Worm (Caenorhabditis elegans): Measurements from ENCODE around the gene fbxa-62.
A peak's percentile ranks its signal among the peaks of the same experiment; 100 is the strongest.

fbxa-62 gene

DNA sequence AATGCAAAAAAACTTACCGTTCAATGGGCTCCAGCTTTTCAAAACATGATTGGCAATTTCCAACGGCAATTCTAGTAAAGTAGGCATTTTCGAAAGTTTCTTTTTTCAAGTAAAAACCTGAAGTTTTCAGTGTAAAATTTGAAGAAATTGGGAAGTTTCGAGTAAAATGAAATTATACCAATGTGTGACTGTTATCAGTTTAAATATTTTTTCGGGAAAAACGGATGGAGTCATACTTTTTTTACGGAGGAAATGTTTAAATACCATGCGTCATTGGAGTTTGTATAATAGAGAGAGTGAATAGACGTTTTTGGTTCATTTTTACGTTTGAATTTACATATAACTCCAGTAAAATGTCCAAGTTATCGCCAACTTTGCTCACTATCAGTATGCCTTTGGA is 8.1 kb upstream of the fbxa-62 start, which contains the start of gene fbxa-12:
Gene fbxa-12, plus strand, starts transcription at position 301 of the 400 bp plus-strand sequence.
- no peak for TF ChIP-seq fkh-10 (GFP tag; optimal IDR thresholded peaks at IDR 0.05)
- TF ChIP-seq pha-4 (tag; optimal IDR thresholded peaks at IDR 0.05) = no peak
- TF ChIP-seq daf-12 (tag; optimal IDR thresholded peaks at IDR 0.05) = no peak

DNA sequence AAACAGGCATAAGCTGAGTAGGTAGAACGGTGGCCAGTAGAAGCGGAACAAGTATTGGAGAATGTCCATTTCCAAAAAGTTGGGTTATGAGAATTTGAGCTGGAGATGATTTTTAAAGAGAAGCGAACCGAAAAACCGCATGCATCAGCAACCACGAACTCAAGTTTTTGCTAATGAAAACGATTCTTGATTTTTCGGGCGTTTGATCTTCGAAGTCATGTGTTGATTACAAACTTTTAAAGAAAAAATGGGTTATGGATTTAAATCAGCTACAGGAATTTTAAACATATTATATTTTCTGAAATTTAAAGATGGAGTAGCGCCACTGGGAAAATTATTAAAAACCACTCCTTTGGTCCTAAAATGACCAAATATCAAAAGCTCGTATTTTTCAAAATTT is 3.6 kb upstream of the fbxa-62 start, which contains the start of gene srd-65:
Gene srd-65, minus strand, starts transcription at position 101 of the 400 bp plus-strand sequence.
- no peak for TF ChIP-seq mml-1 (tag; optimal IDR thresholded peaks at IDR 0.05)
- TF ChIP-seq nhr-28 (tag; optimal IDR thresholded peaks at IDR 0.05) = no peak
- TF ChIP-seq ceh-28 (tag; optimal IDR thresholded peaks at IDR 0.05) = no peak
- no peak for TF ChIP-seq daf-12 (tag; optimal IDR thresholded peaks at IDR 0.05)
- no peak for TF ChIP-seq jun-1 (tag; optimal IDR thresholded peaks at IDR 0.05)
- TF ChIP-seq lin-39 (tag; optimal IDR thresholded peaks at IDR 0.05) = no peak
- TF ChIP-seq unc-39 (tag; optimal IDR thresholded peaks at IDR 0.05) = no peak
- no peak for TF ChIP-seq elt-1 (tag; optimal IDR thresholded peaks at IDR 0.05)
- no peak for TF ChIP-seq fkh-2 (tag; optimal IDR thresholded peaks at IDR 0.05)
- no peak for TF ChIP-seq unc-62 (GFP tag; optimal IDR thresholded peaks at IDR 0.05)
- no peak for TF ChIP-seq fkh-10 (GFP tag; optimal IDR thresholded peaks at IDR 0.05)
- no peak for TF ChIP-seq egl-27 (tag; optimal IDR thresholded peaks at IDR 0.05)

DNA sequence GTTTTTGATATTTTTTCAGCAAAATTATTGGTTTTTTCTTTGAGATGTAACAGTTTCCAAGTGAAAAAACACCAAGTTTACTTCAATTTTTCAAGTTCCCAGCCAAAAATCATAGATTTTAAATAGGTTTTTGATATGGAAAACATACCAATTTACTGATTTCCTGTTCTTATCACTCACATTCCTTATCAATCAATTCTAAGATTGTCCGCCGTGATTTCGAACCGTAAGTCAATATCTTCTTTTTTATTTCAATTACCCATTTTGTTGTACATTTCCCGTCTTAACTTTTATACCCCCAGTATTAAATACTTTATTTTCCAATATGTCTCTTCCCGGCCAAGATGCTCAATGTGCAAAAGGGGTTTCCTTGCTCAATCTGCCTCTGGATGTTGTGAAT is 3.0 kb upstream of the fbxa-62 start, which contains the start of gene fbxa-38:
Gene fbxa-38, plus strand, starts transcription at position 195 of the 400 bp plus-strand sequence.
- TF ChIP-seq lin-15B (tag; optimal IDR thresholded peaks at IDR 0.05) (no peak), pha-4 (tag; optimal IDR thresholded peaks at IDR 0.05) (no peak), unc-62 (GFP tag; optimal IDR thresholded peaks at IDR 0.05) (no peak), nhr-25 (tag; optimal IDR thresholded peaks at IDR 0.05) (no peak), R02D3.7 (tag; optimal IDR thresholded peaks at IDR 0.05) (no peak), nhr-76 (tag; optimal IDR thresholded peaks at IDR 0.05) (no peak), lin-39 (tag; optimal IDR thresholded peaks at IDR 0.05) (no peak), nhr-12 (tag; optimal IDR thresholded peaks at IDR 0.05) (no peak), snpc-4 (tag; optimal IDR thresholded peaks at IDR 0.05) (no peak)

DNA sequence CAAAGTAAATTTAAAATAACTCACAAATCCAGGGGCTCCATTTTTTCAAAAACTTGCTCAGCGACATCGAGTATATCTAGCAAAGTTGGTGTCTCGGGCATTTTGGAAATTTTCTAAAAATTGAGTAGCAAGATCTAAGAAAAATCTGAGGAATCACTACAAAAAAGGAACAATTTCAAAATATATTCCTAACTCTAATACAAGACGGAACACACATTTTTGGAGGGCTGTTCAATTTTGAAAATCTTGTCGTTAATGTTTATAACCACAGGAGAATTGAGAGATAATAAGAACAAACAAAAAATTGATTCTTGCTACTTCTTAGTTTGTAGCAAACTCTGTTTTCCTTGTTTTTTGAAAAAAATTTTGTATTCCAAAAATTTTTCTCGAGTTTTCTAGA is 4.9 kb downstream of the fbxa-62 start, which contains the start of gene fbxa-47:
Gene fbxa-47, minus strand, starts transcription at position 101 of the 400 bp plus-strand sequence.
- TF ChIP-seq elt-3 (tag; optimal IDR thresholded peaks at IDR 0.05) = no peak
- TF ChIP-seq ztf-11 (tag; optimal IDR thresholded peaks at IDR 0.05) = no peak
- no peak for TF ChIP-seq tbx-2 (tag; optimal IDR thresholded peaks at IDR 0.05)
- no peak for TF ChIP-seq elt-2 (tag; optimal IDR thresholded peaks at IDR 0.05)
- TF ChIP-seq mml-1 (tag; optimal IDR thresholded peaks at IDR 0.05) = no peak

DNA sequence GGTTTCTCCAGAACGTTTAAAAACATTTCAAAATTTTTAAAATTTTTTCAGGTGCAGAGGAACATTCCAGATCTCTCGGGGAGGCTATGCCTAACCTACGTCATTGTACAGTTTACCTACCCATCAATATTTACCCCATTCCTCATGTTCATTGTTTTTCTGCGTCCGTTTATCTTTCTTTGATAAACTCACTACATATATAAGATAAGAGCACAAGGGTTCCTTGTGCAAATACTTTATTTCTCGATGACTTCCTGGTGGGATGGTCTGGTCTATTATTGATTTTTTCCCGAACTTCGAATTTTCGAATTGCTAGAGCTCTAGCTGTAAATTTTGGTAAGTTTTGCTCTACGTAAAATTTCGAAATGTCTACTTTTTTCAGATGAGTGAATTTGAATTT is 5.9 kb downstream of the fbxa-62 start:
- TF ChIP-seq pha-4 (tag; optimal IDR thresholded peaks at IDR 0.05) = peak; percentile 61
- no peak for TF ChIP-seq nfya-1 (tag; optimal IDR thresholded peaks at IDR 0.05; ENCODE audit: insufficient read depth)

DNA sequence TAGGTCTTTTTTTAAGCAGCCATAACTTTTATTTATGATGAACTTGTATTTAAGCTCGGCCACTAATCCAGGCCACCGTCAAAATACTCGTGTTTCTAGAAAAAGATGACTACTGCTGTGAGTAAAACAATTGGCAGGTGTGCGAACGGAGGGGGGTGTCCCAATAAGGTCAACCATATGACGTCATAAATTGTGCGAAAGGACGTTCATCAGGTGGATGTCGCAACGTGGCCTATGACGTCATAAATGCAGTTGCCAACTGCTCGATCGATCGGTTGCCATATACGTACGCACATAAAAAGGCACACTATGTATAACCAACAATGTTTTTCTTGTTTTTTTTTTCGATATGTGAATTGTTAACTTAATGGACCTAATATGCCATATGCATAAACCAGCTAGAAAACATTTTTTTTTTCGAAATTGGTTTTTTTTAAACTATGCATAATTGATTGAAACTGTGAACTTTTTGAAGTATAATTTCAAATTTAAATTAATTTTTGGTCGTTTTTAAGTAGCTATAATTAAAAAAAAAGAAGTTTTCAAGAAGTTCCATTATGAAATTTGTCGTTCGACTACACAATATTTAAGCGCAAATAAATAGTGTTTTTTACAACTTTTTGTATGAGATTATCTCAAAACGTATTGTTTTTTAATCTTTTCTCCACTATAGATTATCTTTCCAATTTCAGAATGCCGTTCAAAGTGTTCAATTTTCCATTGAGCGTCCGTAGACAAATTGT is 6.9 kb downstream of the fbxa-62 start, which contains the start of gene C39B5.2:
Gene C39B5.2, plus strand, starts transcription at position 693 of the 743 bp plus-strand sequence.
- TF ChIP-seq skn-1 (tag; optimal IDR thresholded peaks at IDR 0.05) (no peak), nhr-76 (tag; optimal IDR thresholded peaks at IDR 0.05) (no peak), snpc-4 (tag; optimal IDR thresholded peaks at IDR 0.05) (no peak), nhr-12 (tag; optimal IDR thresholded peaks at IDR 0.05) (no peak), nhr-23 (tag; optimal IDR thresholded peaks at IDR 0.05) (no peak)

DNA sequence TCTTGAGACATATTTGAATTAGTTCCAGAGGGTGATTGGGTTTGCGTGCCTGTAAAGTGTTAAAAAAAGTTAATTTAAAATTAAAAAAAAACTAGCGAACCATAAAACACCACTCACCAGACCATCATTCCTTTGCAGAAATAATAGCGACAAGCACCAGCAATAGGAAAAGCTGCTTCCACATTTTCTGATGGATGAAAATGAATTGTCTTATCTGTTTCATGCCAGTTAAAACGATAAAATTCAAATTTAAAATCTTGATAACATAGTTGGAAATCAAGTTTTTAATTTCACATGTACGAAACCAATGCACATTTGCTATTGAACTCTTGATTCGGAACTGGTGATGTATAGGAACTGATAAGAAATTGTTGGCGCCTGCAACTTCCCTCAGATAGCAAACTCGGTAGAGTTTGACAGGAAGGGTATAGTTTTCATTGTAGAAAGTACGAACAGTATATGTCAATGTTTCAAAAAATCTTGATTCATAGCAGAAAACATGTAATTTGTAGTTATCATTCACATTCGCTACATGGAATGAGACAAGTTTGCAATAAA is 12.2 kb downstream of the fbxa-62 start, which contains the start of gene C39B5.10:
Gene C39B5.10, minus strand, starts transcription at position 51 of the 558 bp plus-strand sequence.
- TF ChIP-seq fkh-10 (GFP tag; optimal IDR thresholded peaks at IDR 0.05) = no peak
- TF ChIP-seq pqm-1 (tag; optimal IDR thresholded peaks at IDR 0.05) = peak; percentile 79
- no peak for TF ChIP-seq ceh-16 (tag; optimal IDR thresholded peaks at IDR 0.05)
- TF ChIP-seq elt-2 (tag; optimal IDR thresholded peaks at IDR 0.05) = peak; percentile 93
- TF ChIP-seq snpc-4 (tag; optimal IDR thresholded peaks at IDR 0.05) = no peak
- peak; percentile 35 for TF ChIP-seq jun-1 (tag; optimal IDR thresholded peaks at IDR 0.05)
- TF ChIP-seq mdl-1 (tag; optimal IDR thresholded peaks at IDR 0.05) = no peak
